Worm (Caenorhabditis elegans) whole organism, L4 larva: ENCODE data around the gene lgc-5.
A peak's percentile ranks its signal among the peaks of the same experiment; 100 is the strongest.

ENCODE experiments used
- D1046.2 ChIP-seq: fragments of 200-800 bp; sonication (Bioruptor generic); IDR thresholded peaks from 2 replicates; pipeline ENCODE4 v1.3.6; 2022; ENCODE audit warnings: missing genetic modification characterization, missing compliant biosample characterization
- F44E2.7 ChIP-seq: fragments of 200-800 bp; sonication (Bioruptor generic); IDR thresholded peaks from 2 replicates; pipeline ENCODE4 v2.1.2; 2022; ENCODE audit warnings: missing genetic modification characterization, missing compliant biosample characterization
- F49E8.2 ChIP-seq: sonication (generic microtip); optimal IDR thresholded peaks from 2 replicates; lab custom pipeline; 2016; ENCODE audit warnings: missing compliant biosample characterization, mild to moderate bottlenecking, missing genetic modification characterization, borderline replicate concordance
- T26A8.4 ChIP-seq: fragments of 200-800 bp; sonication (Bioruptor generic); IDR thresholded peaks from 2 replicates; pipeline ENCODE4 v1.3.6; 2022; ENCODE audit warnings: missing genetic modification characterization, missing compliant biosample characterization
- Y5F2A.4 ChIP-seq: fragments of 200-800 bp; sonication (Bioruptor generic); optimal IDR thresholded peaks from 2 replicates; lab custom pipeline; 2018; ENCODE audit warnings: mild to moderate bottlenecking, missing genetic modification characterization, missing compliant biosample characterization
- ZK546.5 ChIP-seq, 2 experiments: sonication (generic microtip); optimal IDR thresholded peaks; 2 replicates each; lab custom pipeline; 2017; ENCODE audit warnings: missing biosample characterization in 2 of 2, missing genetic modification characterization in 2 of 2
- attf-4 ChIP-seq: sonication (generic microtip); optimal IDR thresholded peaks from 3 replicates; lab custom pipeline; 2017; ENCODE audit warnings: missing biosample characterization, missing genetic modification characterization
- ceh-28 ChIP-seq: fragments of 150-350 bp; optimal IDR thresholded peaks from 2 replicates; lab custom pipeline; 2014; ENCODE audit warnings: missing biosample characterization, missing genetic modification reagents, missing genetic modification characterization
- ceh-44 ChIP-seq: fragments of 200-800 bp; sonication (Bioruptor generic); IDR thresholded peaks from 2 replicates; pipeline ENCODE4 v1.3.6; 2022; ENCODE audit warnings: missing genetic modification reagents, missing genetic modification characterization, missing compliant biosample characterization
- ceh-82 ChIP-seq: sonication (generic microtip); optimal IDR thresholded peaks from 2 replicates; lab custom pipeline; 2017; ENCODE audit warnings: missing biosample characterization, missing genetic modification characterization
- ces-1 ChIP-seq: fragments of 150-350 bp; sonication (generic microtip); optimal IDR thresholded peaks from 4 replicates; lab custom pipeline; 2014; ENCODE audit warnings: missing biosample characterization, missing genetic modification reagents, missing genetic modification characterization
- cey-2 ChIP-seq: sonication (generic microtip); optimal IDR thresholded peaks from 3 replicates; lab custom pipeline; 2017; ENCODE audit warnings: missing genetic modification characterization, mild to moderate bottlenecking, missing compliant biosample characterization, antibody characterized with exemption, borderline replicate concordance; ENCODE audit not compliant: insufficient read depth
- ctbp-1 ChIP-seq: fragments of 200-800 bp; sonication (Bioruptor generic); IDR thresholded peaks from 2 replicates; pipeline ENCODE4 v1.3.6; 2022; ENCODE audit warnings: missing genetic modification reagents, missing genetic modification characterization, missing compliant biosample characterization
- daf-16 ChIP-seq, 3 experiments: sonication (generic microtip); optimal IDR thresholded peaks; 2 replicates each; lab custom pipeline; 2016 to 2017; ENCODE audit warnings: missing genetic modification characterization in 3 of 3, missing genetic modification reagents in 3 of 3, mild to moderate bottlenecking in 2 of 3, missing compliant biosample characterization in 2 of 3, missing biosample characterization in 1 of 3, moderate library complexity in 1 of 3
- daf-8 ChIP-seq: fragments of 200-800 bp; sonication (Bioruptor generic); IDR thresholded peaks from 2 replicates; pipeline ENCODE4 v1.3.6; 2022; ENCODE audit warnings: missing genetic modification characterization, missing compliant biosample characterization
- duxl-1 ChIP-seq: sonication (generic microtip); optimal IDR thresholded peaks from 2 replicates; lab custom pipeline; 2016; ENCODE audit warnings: mild to moderate bottlenecking, missing genetic modification characterization, moderate library complexity, missing compliant biosample characterization; ENCODE audit not compliant: poor library complexity
- dve-1 ChIP-seq: sonication (generic microtip); optimal IDR thresholded peaks from 2 replicates; lab custom pipeline; 2017; ENCODE audit warnings: antibody characterized with exemption, mild to moderate bottlenecking, missing genetic modification characterization, missing compliant biosample characterization; ENCODE audit not compliant: insufficient read depth
- fkh-10 ChIP-seq: fragments of 150-350 bp; optimal IDR thresholded peaks from 2 replicates; lab custom pipeline; 2014; ENCODE audit warnings: missing biosample characterization, missing genetic modification reagents, missing genetic modification characterization
- hmg-1.1 ChIP-seq: fragments of 200-800 bp; sonication (Bioruptor generic); IDR thresholded peaks from 2 replicates; pipeline ENCODE4 v1.3.6; 2022; ENCODE audit warnings: missing genetic modification reagents, missing genetic modification characterization, missing compliant biosample characterization
- jun-1 ChIP-seq: fragments of 150-350 bp; optimal IDR thresholded peaks from 2 replicates; lab custom pipeline; 2014; ENCODE audit warnings: missing biosample characterization, missing genetic modification reagents, missing genetic modification characterization
- lin-38 ChIP-seq: fragments of 200-800 bp; sonication (Bioruptor generic); IDR thresholded peaks from 2 replicates; pipeline ENCODE4 v1.3.6; 2022; ENCODE audit warnings: missing genetic modification reagents, missing genetic modification characterization, missing compliant biosample characterization
- madf-5 ChIP-seq, 2 experiments: fragments of 200-800 bp; sonication (Bioruptor generic); IDR thresholded peaks; 2 replicates each; pipeline ENCODE4 v1.3.6; 2022; ENCODE audit warnings: missing compliant biosample characterization in 2 of 2, missing genetic modification characterization in 2 of 2
- nhr-237 ChIP-seq: sonication (generic microtip); optimal IDR thresholded peaks from 2 replicates; lab custom pipeline; 2017; ENCODE audit warnings: missing biosample characterization, missing genetic modification characterization
- nhr-28 ChIP-seq: fragments of 150-350 bp; optimal IDR thresholded peaks from 2 replicates; lab custom pipeline; 2014; ENCODE audit warnings: missing biosample characterization, missing genetic modification characterization
- nhr-41 ChIP-seq: fragments of 200-800 bp; sonication (Bioruptor generic); IDR thresholded peaks from 2 replicates; pipeline ENCODE4 v1.3.6; 2022; ENCODE audit warnings: missing genetic modification reagents, missing genetic modification characterization, missing compliant biosample characterization
- nhr-48 ChIP-seq: sonication (generic microtip); optimal IDR thresholded peaks from 2 replicates; lab custom pipeline; 2016; ENCODE audit warnings: mild to moderate bottlenecking, missing genetic modification characterization, missing compliant biosample characterization
- nhr-76 ChIP-seq: fragments of 150-350 bp; optimal IDR thresholded peaks from 2 replicates; lab custom pipeline; 2014; ENCODE audit warnings: missing biosample characterization, missing genetic modification characterization
- pqm-1 ChIP-seq: sonication (generic microtip); optimal IDR thresholded peaks from 2 replicates; lab custom pipeline; 2017; ENCODE audit warnings: missing biosample characterization, missing genetic modification characterization
- set-16 ChIP-seq: fragments of 200-800 bp; sonication (Bioruptor generic); IDR thresholded peaks from 2 replicates; pipeline ENCODE4 v1.3.6; 2022; ENCODE audit warnings: missing genetic modification reagents, missing genetic modification characterization, missing compliant biosample characterization
- snpc-4 ChIP-seq: fragments of 150-350 bp; optimal IDR thresholded peaks from 2 replicates; lab custom pipeline; 2014; ENCODE audit warnings: missing biosample characterization, missing genetic modification characterization
- spr-1 ChIP-seq: sonication (generic microtip); optimal IDR thresholded peaks from 2 replicates; lab custom pipeline; 2016; ENCODE audit warnings: mild to moderate bottlenecking, missing genetic modification characterization, missing compliant biosample characterization
- unc-62 ChIP-seq, 3 experiments: fragments of 150-350 bp in 1 of 3; sonication (generic microtip); optimal IDR thresholded peaks in 2 of 3; peaks in 1 of 3; 1 replicate in 1 of 3; 2 replicates in 2 of 3; lab custom pipeline; 2014 to 2017; ENCODE audit warnings: missing biosample characterization in 3 of 3, missing genetic modification characterization in 3 of 3, missing genetic modification reagents in 3 of 3, missing genotype in 1 of 3
- vab-7 ChIP-seq: fragments of 200-800 bp; sonication (Bioruptor generic); IDR thresholded peaks from 2 replicates; pipeline ENCODE4 v1.3.6; 2022; ENCODE audit warnings: missing genetic modification reagents, missing genetic modification characterization, missing compliant biosample characterization
- zip-11 ChIP-seq: fragments of 200-800 bp; sonication (Bioruptor generic); IDR thresholded peaks from 2 replicates; pipeline ENCODE4 v1.3.6; 2022; ENCODE audit warnings: missing genetic modification characterization, missing compliant biosample characterization
- zip-2 ChIP-seq: fragments of 150-350 bp; optimal IDR thresholded peaks from 2 replicates; lab custom pipeline; 2014; ENCODE audit warnings: missing biosample characterization, missing genetic modification characterization
- ztf-7 ChIP-seq: fragments of 150-350 bp; optimal IDR thresholded peaks from 2 replicates; lab custom pipeline; 2014; ENCODE audit warnings: missing biosample characterization, missing genetic modification characterization

lgc-5 gene

ce11 chrIV:8333988-8334863 is 8.3 kb upstream of the lgc-5 start, which contains the start of gene his-32 (continued):
- TF ChIP-seq ZK546.5 (tag; optimal IDR thresholded peaks at IDR 0.05; lab: Kevin White, UChicago) (no peak), zip-11 (no peak), T26A8.4 (no peak), nhr-48 (tag; lab: Kevin White, UChicago) (no peak), snpc-4 (no peak), F44E2.7 (GFP tag; lab: Robert Waterston, UW) (no peak), ztf-7 (tag; lab: Kevin White, UChicago) (no peak), pqm-1 (tag; lab: Kevin White, UChicago) (no peak), vab-7 (no peak), ceh-82 (tag; lab: Kevin White, UChicago) (no peak), fkh-10 (GFP tag; lab: Kevin White, UChicago) (no peak), set-16 (GFP tag; lab: Robert Waterston, UW) (peak; percentile 78; the same call in 1 of the 2 replicates), ceh-44 (no peak), duxl-1 (peak; percentile 20), madf-5 (GFP tag; IDR thresholded peaks at IDR 0.05; lab: Robert Waterston, UW) (no peak), F49E8.2 (no peak), nhr-237 (no peak), D1046.2 (GFP tag; lab: Robert Waterston, UW) (no peak), nhr-41 (GFP tag; lab: Robert Waterston, UW) (no peak), lin-38 (GFP tag; lab: Robert Waterston, UW) (no peak), Y5F2A.4 (no peak), cey-2 (tag; lab: Kevin White, UChicago) (no peak), daf-8 (GFP tag; lab: Robert Waterston, UW) (no peak)

DNA sequence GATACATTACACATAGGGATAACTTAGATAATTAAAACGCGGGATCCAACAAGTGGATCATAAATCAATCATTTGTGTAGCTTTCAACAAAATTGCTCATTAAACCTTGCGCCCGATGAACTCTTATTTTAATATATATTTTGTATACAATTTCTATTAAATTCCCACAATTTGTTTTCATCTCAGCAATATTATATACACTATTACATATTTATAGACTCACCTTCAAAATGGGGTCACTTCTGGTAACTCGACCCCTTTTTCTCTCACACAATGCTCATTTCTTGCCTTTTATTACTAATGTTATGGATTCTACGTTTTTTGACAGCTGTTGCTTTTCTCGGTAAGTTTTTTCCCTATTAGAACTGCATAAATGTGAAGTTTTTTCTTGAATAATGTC is 2.8 kb upstream of the lgc-5 start, which contains the start of gene lgc-6:
Gene lgc-6, plus strand, starts transcription at position 301 of the 400 bp plus-strand sequence.
- TF ChIP-seq pqm-1 (tag; lab: Kevin White, UChicago) (no peak), hmg-1.1 (GFP tag; lab: Robert Waterston, UW) (no peak), ceh-28 (tag; lab: Kevin White, UChicago) (no peak)

ce11 chrIV:8345518-8345917 is 3.0 kb downstream of the lgc-5 start, which contains the start of gene F17E9.5:
F17E9.5 (plus strand) TSS chrIV:8345818.
- TF ChIP-seq ctbp-1 (GFP tag; lab: Robert Waterston, UW) (no peak), unc-62 (GFP tag; optimal IDR thresholded peaks at IDR 0.05 in 1 of 2; lab: Kevin White, UChicago) (peak in 1 of 2 experiments; percentile 34), unc-62 (tag; optimal IDR thresholded peaks at IDR 0.05; lab: Kevin White, UChicago) (no peak), dve-1 (tag; lab: Kevin White, UChicago) (no peak), lin-38 (GFP tag; lab: Robert Waterston, UW) (no peak), jun-1 (tag; lab: Kevin White, UChicago) (no peak)

- no peak for TF ChIP-seq spr-1 (tag; lab: Kevin White, UChicago)
- no peak for TF ChIP-seq daf-16 (GFP tag; optimal IDR thresholded peaks at IDR 0.05; lab: Kevin White, UChicago)
- no peak for TF ChIP-seq daf-16 (tag; optimal IDR thresholded peaks at IDR 0.05; lab: Kevin White, UChicago)
- TF ChIP-seq lin-38 (GFP tag; lab: Robert Waterston, UW): no peak
- TF ChIP-seq nhr-76: no peak
- no peak for TF ChIP-seq zip-2
- no peak for TF ChIP-seq attf-4 (tag; lab: Kevin White, UChicago)
- no peak for TF ChIP-seq ces-1
- TF ChIP-seq nhr-28: no peak
- TF ChIP-seq D1046.2 (GFP tag; lab: Robert Waterston, UW): no peak
Observed at ce11 chrIV:8347051-8347450, 4.6 kb downstream of the lgc-5 start, which contains the start of the genes F17E9.18 and F17E9.15. F17E9.18 (minus strand) TSS chrIV:8347151. F17E9.15 (plus strand) TSS chrIV:8347418.
